Fruit fly (Drosophila melanogaster) whole organism, prepupa: ENCODE data around the gene Sems.
A peak's percentile ranks its signal among the peaks of the same experiment; 100 is the strongest.

Source experiments
- CG10631 ChIP-seq: fragments of 200-800 bp; sonication (Bioruptor generic); optimal IDR thresholded peaks from 2 replicates; lab custom pipeline; 2016; ENCODE audit warnings: missing biosample characterization, missing genetic modification characterization
- CG10669 ChIP-seq: fragments of 200-800 bp; sonication (Bioruptor generic); optimal IDR thresholded peaks from 3 replicates; lab custom pipeline; 2018; ENCODE audit warnings: missing biosample characterization, mild to moderate bottlenecking, missing genetic modification characterization, moderate library complexity
- CG11294 ChIP-seq: fragments of 200-800 bp; sonication (Bioruptor generic); IDR thresholded peaks from 2 replicates; pipeline ENCODE4 v1.3.6; 2022; ENCODE audit warnings: missing biosample characterization, missing genetic modification characterization
- CG11902 ChIP-seq: fragments of 200-800 bp; sonication (Bioruptor generic); optimal IDR thresholded peaks from 3 replicates; lab custom pipeline; 2016; ENCODE audit warnings: missing biosample characterization, missing genetic modification characterization
- CG15336 ChIP-seq: fragments of 200-800 bp; sonication (Bioruptor generic); IDR thresholded peaks from 2 replicates; pipeline ENCODE4 v1.3.6; 2022; ENCODE audit warnings: missing biosample characterization, missing genetic modification characterization
- CG1621 ChIP-seq: fragments of 200-800 bp; sonication (Bioruptor generic); optimal IDR thresholded peaks from 3 replicates; lab custom pipeline; 2018; ENCODE audit warnings: missing biosample characterization, mild to moderate bottlenecking, missing genetic modification characterization
- CG16779 ChIP-seq: fragments of 200-800 bp; sonication (Bioruptor generic); optimal IDR thresholded peaks from 3 replicates; lab custom pipeline; 2017; ENCODE audit warnings: missing biosample characterization, mild to moderate bottlenecking, missing genetic modification characterization
- CG3032 ChIP-seq: fragments of 200-800 bp; optimal IDR thresholded peaks from 2 replicates; lab custom pipeline; 2019; ENCODE audit warnings: missing biosample characterization, mild to moderate bottlenecking, missing genetic modification characterization, moderate library complexity
- CG31627 ChIP-seq: fragments of 200-800 bp; sonication (Bioruptor generic); optimal IDR thresholded peaks from 3 replicates; lab custom pipeline; 2016; ENCODE audit warnings: missing biosample characterization, missing genetic modification characterization
- CG34406 ChIP-seq: fragments of 200-800 bp; sonication (Bioruptor generic); optimal IDR thresholded peaks from 3 replicates; lab custom pipeline; 2016; ENCODE audit warnings: missing biosample characterization, missing genetic modification characterization
- CG3919 ChIP-seq: fragments of 200-800 bp; sonication (Bioruptor generic); optimal IDR thresholded peaks from 3 replicates; lab custom pipeline; 2016; ENCODE audit warnings: missing biosample characterization, missing genetic modification characterization
- CG4318 ChIP-seq: fragments of 200-800 bp; sonication (Bioruptor generic); optimal IDR thresholded peaks from 3 replicates; lab custom pipeline; 2017; ENCODE audit warnings: missing biosample characterization, mild to moderate bottlenecking, missing genetic modification characterization
- CG6792 ChIP-seq: fragments of 200-800 bp; sonication (Bioruptor generic); optimal IDR thresholded peaks from 3 replicates; lab custom pipeline; 2016; ENCODE audit warnings: missing biosample characterization, missing genetic modification characterization
- CG6854 ChIP-seq: fragments of 200-800 bp; sonication (Bioruptor generic); optimal IDR thresholded peaks from 2 replicates; lab custom pipeline; 2017; ENCODE audit warnings: missing biosample characterization, mild to moderate bottlenecking, missing genetic modification characterization
- CG7368 ChIP-seq: fragments of 200-800 bp; sonication (Bioruptor generic); optimal IDR thresholded peaks from 3 replicates; lab custom pipeline; 2016; ENCODE audit warnings: missing biosample characterization, missing genetic modification characterization
- CG8119 ChIP-seq: fragments of 200-800 bp; sonication (Bioruptor generic); IDR thresholded peaks from 3 replicates; pipeline ENCODE4 v1.3.6; 2022; ENCODE audit warnings: missing biosample characterization, missing genetic modification characterization
- CG8319 ChIP-seq: fragments of 200-800 bp; sonication (Bioruptor generic); optimal IDR thresholded peaks from 3 replicates; lab custom pipeline; 2016; ENCODE audit warnings: missing biosample characterization, missing genetic modification characterization
- CG9139 ChIP-seq: fragments of 200-800 bp; sonication (Bioruptor generic); optimal IDR thresholded peaks from 3 replicates; lab custom pipeline; 2017; ENCODE audit warnings: missing biosample characterization, mild to moderate bottlenecking, missing genetic modification characterization
- Eip75B ChIP-seq: fragments of 200-800 bp; sonication (Bioruptor generic); optimal IDR thresholded peaks from 3 replicates; lab custom pipeline; 2016; ENCODE audit warnings: missing biosample characterization, missing genetic modification characterization
- Eip78C ChIP-seq: fragments of 200-800 bp; sonication (Bioruptor generic); peaks from one replicate; lab custom pipeline; 2016; ENCODE audit warnings: missing biosample characterization, missing genetic modification characterization
- Eip93F ChIP-seq: fragments of 200-800 bp; sonication (Bioruptor generic); optimal IDR thresholded peaks from 2 replicates; lab custom pipeline; 2016; ENCODE audit warnings: missing biosample characterization, mild to moderate bottlenecking, missing genetic modification characterization
- Ets21C ChIP-seq: fragments of 200-800 bp; sonication (Bioruptor generic); optimal IDR thresholded peaks from 3 replicates; lab custom pipeline; 2016; ENCODE audit warnings: missing biosample characterization, missing genetic modification characterization
- Hr38 ChIP-seq: sonication (Bioruptor generic); optimal IDR thresholded peaks from 2 replicates; lab custom pipeline; 2016; ENCODE audit warnings: missing biosample characterization, missing genetic modification characterization
- Hr39 ChIP-seq: fragments of 200-800 bp; sonication (Bioruptor generic); optimal IDR thresholded peaks from 2 replicates; lab custom pipeline; 2016; ENCODE audit warnings: missing biosample characterization, missing genetic modification characterization
- Lpt ChIP-seq: fragments of 200-800 bp; sonication (Bioruptor generic); optimal IDR thresholded peaks from 3 replicates; lab custom pipeline; 2016; ENCODE audit warnings: missing biosample characterization, missing genetic modification characterization
- Met ChIP-seq: fragments of 200-800 bp; sonication (Bioruptor generic); optimal IDR thresholded peaks from 3 replicates; lab custom pipeline; 2016; ENCODE audit warnings: missing biosample characterization, missing genetic modification characterization
- OdsH ChIP-seq: fragments of 200-800 bp; sonication (Bioruptor generic); optimal IDR thresholded peaks from 3 replicates; lab custom pipeline; 2016; ENCODE audit warnings: missing biosample characterization, missing genetic modification characterization
- Sox102F ChIP-seq: fragments of 200-800 bp; sonication (Bioruptor generic); optimal IDR thresholded peaks from 2 replicates; lab custom pipeline; 2016; ENCODE audit warnings: missing biosample characterization, mild to moderate bottlenecking, missing genetic modification characterization
- Sox14 ChIP-seq: fragments of 200-800 bp; sonication (Bioruptor generic); optimal IDR thresholded peaks from 3 replicates; lab custom pipeline; 2016; ENCODE audit warnings: missing biosample characterization, missing genetic modification characterization
- achi ChIP-seq: fragments of 200-800 bp; sonication (Bioruptor generic); optimal IDR thresholded peaks from 3 replicates; lab custom pipeline; 2016; ENCODE audit warnings: missing biosample characterization, missing genetic modification characterization
- acj6 ChIP-seq: fragments of 200-800 bp; sonication (Bioruptor generic); optimal IDR thresholded peaks from 3 replicates; lab custom pipeline; 2016; ENCODE audit warnings: missing biosample characterization, missing genetic modification characterization
- cyc ChIP-seq: fragments of 200-800 bp; sonication (Bioruptor generic); optimal IDR thresholded peaks from 3 replicates; lab custom pipeline; 2016; ENCODE audit warnings: missing biosample characterization, missing genetic modification characterization
- dac ChIP-seq: fragments of 200-800 bp; sonication (Bioruptor generic); optimal IDR thresholded peaks from 2 replicates; lab custom pipeline; 2017; ENCODE audit warnings: missing biosample characterization, mild to moderate bottlenecking, missing genetic modification characterization
- dsx ChIP-seq: fragments of 200-800 bp; optimal IDR thresholded peaks from 3 replicates; lab custom pipeline; 2019; ENCODE audit warnings: missing biosample characterization, mild to moderate bottlenecking, missing genetic modification characterization, moderate library complexity; ENCODE audit not compliant: poor library complexity, severe bottlenecking
- eg ChIP-seq: fragments of 200-800 bp; sonication (Bioruptor generic); IDR thresholded peaks from 3 replicates; pipeline ENCODE4 v1.3.6; 2022; ENCODE audit warnings: missing biosample characterization, missing genetic modification characterization
- esn ChIP-seq: fragments of 200-800 bp; sonication (Bioruptor generic); optimal IDR thresholded peaks from 2 replicates; lab custom pipeline; 2016; ENCODE audit warnings: missing biosample characterization, mild to moderate bottlenecking, missing genetic modification characterization, moderate library complexity
- fd85E ChIP-seq: fragments of 200-800 bp; sonication (Bioruptor generic); optimal IDR thresholded peaks from 3 replicates; lab custom pipeline; 2016; ENCODE audit warnings: missing biosample characterization, missing genetic modification characterization
- fkh ChIP-seq: fragments of 200-800 bp; sonication (Bioruptor generic); optimal IDR thresholded peaks from 3 replicates; lab custom pipeline; 2017; ENCODE audit warnings: missing biosample characterization, mild to moderate bottlenecking, missing genetic modification characterization, moderate library complexity
- ss ChIP-seq, 2 experiments: fragments of 200-800 bp; sonication (Bioruptor generic); optimal IDR thresholded peaks; 2 replicates in 1 of 2; 3 replicates in 1 of 2; lab custom pipeline; 2017 to 2018; ENCODE audit warnings: mild to moderate bottlenecking in 2 of 2, missing biosample characterization in 2 of 2, missing genetic modification characterization in 2 of 2, moderate library complexity in 1 of 2
- svp ChIP-seq: fragments of 200-800 bp; sonication (Bioruptor generic); peaks from one replicate; lab custom pipeline; 2016; ENCODE audit warnings: missing biosample characterization, missing genetic modification characterization
- topi ChIP-seq: fragments of 200-800 bp; sonication (Bioruptor generic); optimal IDR thresholded peaks from 3 replicates; lab custom pipeline; 2016; ENCODE audit warnings: missing biosample characterization, missing genetic modification characterization

Gene Sems

DNA sequence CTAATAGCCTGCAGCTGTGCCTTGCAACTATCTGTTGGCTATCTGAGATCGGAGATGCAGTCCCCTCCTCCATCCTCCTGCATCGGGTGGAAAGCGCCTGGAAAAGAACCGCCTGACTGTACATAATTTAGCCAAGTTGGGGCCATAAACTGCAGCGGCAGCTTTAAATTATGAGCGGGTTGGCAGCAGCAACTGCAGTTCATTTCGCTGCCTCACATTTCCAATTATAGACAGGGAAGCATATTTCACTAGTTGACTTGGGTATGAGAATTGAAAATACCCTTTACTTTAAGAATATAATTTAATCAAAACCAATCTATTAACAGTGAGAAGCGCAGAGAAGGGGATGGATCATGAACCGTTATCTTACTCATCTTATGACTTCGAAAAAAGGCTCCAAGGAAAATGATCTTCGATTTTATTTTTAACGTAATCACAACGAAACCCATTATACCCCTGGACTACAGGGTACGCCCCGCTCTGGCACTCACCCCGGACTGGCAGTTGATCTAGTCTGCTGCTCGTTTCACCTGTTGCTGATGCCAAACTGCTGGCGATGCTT, 33.4 kb downstream of the Sems start (continued):
- TF ChIP-seq fkh (GFP tag; lab: Kevin White, UChicago), result no peak
- peak; percentile 48 for TF ChIP-seq Hr39 (GFP tag; lab: Kevin White, UChicago)
- peak; percentile 89 for TF ChIP-seq CG3032
- peak; percentile 83 for TF ChIP-seq OdsH (GFP tag; lab: Kevin White, UChicago)
- no peak for TF ChIP-seq fd85E (GFP tag; lab: Kevin White, UChicago)
- TF ChIP-seq CG9139 (GFP tag; lab: Kevin White, UChicago), result peak; percentile 70
- TF ChIP-seq achi (GFP tag; lab: Kevin White, UChicago), result peak; percentile 84
- TF ChIP-seq acj6 (GFP tag; lab: Kevin White, UChicago), result peak; percentile 84
- TF ChIP-seq ss (GFP tag; optimal IDR thresholded peaks at IDR 0.05; lab: Kevin White, UChicago), result peak; percentile 83 to 88
- TF ChIP-seq CG15336 (GFP tag; lab: Robert Waterston, UW), result peak; percentile 88
- TF ChIP-seq Sox14 (GFP tag; lab: Kevin White, UChicago), result peak; percentile 84
- TF ChIP-seq CG8119 (GFP tag; lab: Robert Waterston, UW), result peak; percentile 89
- no peak for TF ChIP-seq Hr38 (GFP tag; lab: Kevin White, UChicago)
- TF ChIP-seq Eip93F, result no peak
- peak; percentile 86 for TF ChIP-seq CG10669

DNA sequence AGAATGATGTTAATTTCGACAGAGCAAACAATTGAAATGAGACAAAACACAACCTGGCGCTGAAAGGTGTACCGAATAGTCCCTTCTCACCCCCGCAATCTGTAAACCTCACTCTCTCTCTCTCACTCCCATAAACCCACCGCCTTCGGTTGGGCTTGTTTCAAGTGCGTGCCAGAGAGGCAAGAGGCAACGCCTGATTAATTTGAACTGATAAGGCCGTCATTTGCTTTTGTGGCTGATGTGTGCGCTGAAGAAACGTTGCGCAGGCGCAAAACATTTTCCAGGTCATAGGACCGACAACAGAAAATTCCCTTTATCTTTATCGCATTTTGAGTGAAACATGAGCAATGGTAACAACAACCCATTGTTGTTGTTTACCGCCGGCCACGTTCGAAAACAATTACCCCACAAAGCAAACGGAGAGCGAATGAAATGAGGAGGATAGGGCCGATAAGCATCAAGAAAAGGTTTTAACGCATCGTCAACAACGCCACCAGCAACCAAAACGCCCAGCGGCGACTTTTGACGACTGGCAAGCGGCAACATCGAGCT, 34.2 kb downstream of the Sems start:
- TF ChIP-seq svp (GFP tag; lab: Kevin White, UChicago), result peak; percentile 63
- peak; percentile 3 for TF ChIP-seq Sox102F (GFP tag; lab: Kevin White, UChicago)
- TF ChIP-seq CG6854 (GFP tag; lab: Kevin White, UChicago), result peak; percentile 75
- TF ChIP-seq Eip75B (GFP tag; lab: Kevin White, UChicago), result no peak
- no peak for TF ChIP-seq CG8319 (GFP tag; lab: Kevin White, UChicago)
- peak; percentile 92 for TF ChIP-seq fkh (GFP tag; lab: Kevin White, UChicago)
- peak in 1 of 2 experiments; percentile 40 for TF ChIP-seq ss (GFP tag; optimal IDR thresholded peaks at IDR 0.05; lab: Kevin White, UChicago)
- peak; percentile 8 for TF ChIP-seq CG1621 (tag; lab: Kevin White, UChicago)
- TF ChIP-seq Eip78C (GFP tag; lab: Kevin White, UChicago), result peak; percentile 39
- TF ChIP-seq, all 60 proteins: peak for 7

DNA sequence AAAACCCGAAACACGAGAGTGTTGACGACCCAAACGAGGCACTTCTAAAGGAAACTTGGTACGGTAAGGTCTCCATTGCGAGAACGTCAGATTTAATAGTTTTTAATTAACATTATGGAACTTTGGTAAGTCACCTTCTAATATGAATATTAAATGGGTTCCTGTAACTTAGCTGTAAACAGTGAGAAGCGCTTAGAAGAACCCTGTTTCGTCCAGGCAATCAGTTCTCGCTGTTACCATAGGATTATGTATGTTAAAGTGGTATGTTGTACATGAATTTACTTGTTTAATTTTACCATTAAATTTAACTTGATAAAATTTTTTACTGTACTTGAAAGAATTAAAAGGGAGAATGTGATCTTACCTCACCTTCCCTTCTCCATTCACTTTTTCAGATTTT, 34.7 kb downstream of the Sems start:
- TF ChIP-seq Eip78C (GFP tag; lab: Kevin White, UChicago), result peak; percentile 49
- TF ChIP-seq CG31627, result peak; percentile 5
- no peak for TF ChIP-seq svp (GFP tag; lab: Kevin White, UChicago)
- TF ChIP-seq Hr39 (GFP tag; lab: Kevin White, UChicago), result peak; percentile 5
- TF ChIP-seq, all 60 proteins: peak for 3

DNA sequence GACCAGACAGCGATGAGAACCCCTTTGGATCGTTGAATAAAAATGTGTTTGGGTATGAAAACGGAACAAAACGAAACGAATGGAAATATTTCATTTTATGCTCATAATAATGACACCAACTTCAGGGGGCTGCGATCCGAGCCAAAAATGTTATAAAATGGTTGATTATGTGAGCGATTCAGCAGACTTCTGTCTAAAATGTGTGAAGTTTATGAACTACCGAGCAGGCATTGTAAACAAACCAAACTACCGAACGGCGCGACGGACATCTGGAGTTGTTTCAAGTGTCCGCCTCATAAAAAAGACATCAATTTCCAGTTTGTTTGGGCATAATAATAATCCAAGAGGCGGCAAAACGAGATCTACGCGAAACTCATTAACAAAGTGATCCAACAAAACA, 36.1 kb downstream of the Sems start:
- TF ChIP-seq svp (GFP tag; lab: Kevin White, UChicago), result peak; percentile 28
- TF ChIP-seq cyc (GFP tag; lab: Kevin White, UChicago), result no peak

DNA sequence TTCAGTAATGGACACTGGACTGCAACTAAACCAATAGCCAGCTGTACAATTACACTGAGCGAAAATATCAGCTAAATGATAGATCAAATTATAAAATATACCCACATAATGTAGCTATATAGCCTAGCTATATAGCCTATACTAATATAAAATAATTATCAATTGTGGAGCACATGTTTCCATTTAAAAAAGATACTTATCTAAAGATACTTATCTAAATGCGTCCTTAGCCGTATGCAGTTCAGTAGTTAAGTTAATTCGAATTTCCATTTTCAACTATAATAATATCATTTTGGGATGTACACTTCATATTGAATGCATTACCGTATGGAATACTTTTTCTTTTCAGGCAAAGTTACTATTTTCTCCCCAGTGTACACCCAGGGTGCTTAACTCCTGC, 37.6 kb downstream of the Sems start:
- TF ChIP-seq Hr38 (GFP tag; lab: Kevin White, UChicago), result no peak
- peak; percentile 3 for TF ChIP-seq dsx
- no peak for TF ChIP-seq CG16779
- TF ChIP-seq CG6792 (GFP tag; lab: Kevin White, UChicago), result no peak
- peak; percentile 52 for TF ChIP-seq achi (GFP tag; lab: Kevin White, UChicago)
- TF ChIP-seq CG3919 (GFP tag; lab: Kevin White, UChicago), result peak; percentile 14
- TF ChIP-seq Lpt (GFP tag; lab: Kevin White, UChicago), result no peak
- no peak for TF ChIP-seq CG11902 (GFP tag; lab: Kevin White, UChicago)
- no peak for TF ChIP-seq Sox102F (GFP tag; lab: Kevin White, UChicago)
- no peak; the same call in 2 of the 3 replicates for TF ChIP-seq CG8119 (GFP tag; lab: Robert Waterston, UW)
- TF ChIP-seq CG3032, result peak; percentile 5
- TF ChIP-seq Met (GFP tag; lab: Kevin White, UChicago), result no peak
- peak; percentile 64 for TF ChIP-seq CG4318 (GFP tag; lab: Kevin White, UChicago)
- TF ChIP-seq CG11294 (GFP tag; lab: Robert Waterston, UW), result no peak
- no peak for TF ChIP-seq CG7368
- peak; percentile 39 for TF ChIP-seq esn (GFP tag; lab: Kevin White, UChicago)
- no peak for TF ChIP-seq CG10669
- TF ChIP-seq cyc (GFP tag; lab: Kevin White, UChicago), result no peak
- no peak for TF ChIP-seq topi
- TF ChIP-seq CG10631 (GFP tag; lab: Kevin White, UChicago), result peak; percentile 48
- TF ChIP-seq CG8319 (GFP tag; lab: Kevin White, UChicago), result no peak
- TF ChIP-seq Hr39 (GFP tag; lab: Kevin White, UChicago), result no peak
- no peak for TF ChIP-seq dac (GFP tag; lab: Kevin White, UChicago)
- TF ChIP-seq Ets21C, result no peak
- peak; percentile 30; the same call in 1 of the 3 replicates for TF ChIP-seq eg (GFP tag; lab: Robert Waterston, UW)
- peak; percentile 11 for TF ChIP-seq CG34406 (GFP tag; lab: Kevin White, UChicago)
- TF ChIP-seq CG31627, result no peak
- TF ChIP-seq svp (GFP tag; lab: Kevin White, UChicago), result peak; percentile 61
